Worm (Caenorhabditis elegans): ENCODE measurements around the gene K09E9.4.

The K09E9.4 gene

DNA sequence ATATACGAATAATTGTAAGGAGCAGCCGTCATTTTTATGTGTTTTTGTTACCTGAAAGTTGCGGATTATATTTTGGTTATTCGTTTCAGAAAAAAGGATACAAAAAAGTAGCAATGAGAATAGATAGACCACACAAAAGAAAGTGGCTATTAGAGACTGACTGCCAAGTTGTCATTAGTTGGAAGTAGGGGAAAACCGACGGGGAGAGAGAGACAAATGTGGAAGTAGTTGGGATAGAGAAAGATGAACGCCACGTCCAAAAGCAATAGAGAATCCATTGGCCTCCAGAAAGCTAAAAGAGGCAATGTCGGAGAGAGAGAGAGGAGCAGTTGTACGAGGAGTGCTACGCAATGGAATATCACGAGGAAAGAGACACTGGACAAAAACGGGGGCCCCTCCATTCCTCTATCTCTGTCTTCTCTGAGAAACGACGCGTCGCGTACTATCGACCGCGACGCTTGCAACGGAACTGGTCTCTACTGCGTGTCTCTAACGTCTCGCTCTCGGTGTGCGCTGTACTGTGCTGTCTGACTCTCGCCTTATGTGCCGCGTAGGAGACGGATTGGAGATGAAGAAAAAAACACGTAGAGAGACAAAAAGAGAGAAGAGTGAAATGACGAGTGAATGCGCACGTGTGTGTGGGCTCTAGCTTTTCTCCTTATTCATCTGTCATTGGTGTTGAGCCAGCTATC is 23.5 kb downstream of the K09E9.4 start, which contains the start of gene rab-14 (continued):
- 0 out of 2 replicates have a peak, but pooled peaks have one; percentile 29 for TF ChIP-seq T26A8.4 (GFP tag; IDR thresholded peaks at IDR 0.05)
- TF ChIP-seq hlh-30 (tag; optimal IDR thresholded peaks at IDR 0.05; ENCODE audit: insufficient read depth): peak; percentile 87
- peak; percentile 80 for TF ChIP-seq hlh-11 (tag; optimal IDR thresholded peaks at IDR 0.05)
- peak; percentile 55 for TF ChIP-seq nhr-11 (tag; optimal IDR thresholded peaks at IDR 0.05)
- TF ChIP-seq sdz-12 (GFP tag; optimal IDR thresholded peaks at IDR 0.05): no peak
- TF ChIP-seq lin-39 (tag; optimal IDR thresholded peaks at IDR 0.05): no peak
- TF ChIP-seq ces-1 (GFP tag; optimal IDR thresholded peaks at IDR 0.05): no peak
- peak; percentile 58 to 69 for TF ChIP-seq lsy-2 (tag; optimal IDR thresholded peaks at IDR 0.05)
- peak; percentile 56 for TF ChIP-seq set-16 (GFP tag; IDR thresholded peaks at IDR 0.05)
- TF ChIP-seq fkh-10 (GFP tag; optimal IDR thresholded peaks at IDR 0.05): peak; percentile 71
- no peak for TF ChIP-seq lir-3 (tag; optimal IDR thresholded peaks at IDR 0.05)
- TF ChIP-seq tra-1 (GFP tag; IDR thresholded peaks at IDR 0.05): no peak
- peak; percentile 24 for TF ChIP-seq nhr-28 (tag; optimal IDR thresholded peaks at IDR 0.05)

DNA sequence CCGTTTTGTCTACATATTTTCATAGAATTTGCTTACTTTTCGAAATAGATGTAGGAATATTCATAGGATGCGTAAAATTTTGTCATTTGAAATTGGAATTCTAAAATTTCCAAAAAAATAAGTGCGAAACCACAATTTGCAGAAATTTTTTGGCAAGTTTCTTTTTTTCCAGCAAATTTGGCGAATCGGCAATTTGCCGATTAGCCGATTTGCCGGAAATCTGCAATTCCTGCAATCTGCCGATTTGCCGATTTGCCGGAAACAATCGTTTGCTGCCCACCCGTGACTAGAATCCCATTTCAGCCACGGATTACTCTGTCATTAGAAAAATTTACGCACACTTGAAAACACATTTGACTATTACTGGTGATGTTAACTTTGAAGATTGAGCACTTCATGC is 26.0 kb downstream of the K09E9.4 start:
- TF ChIP-seq php-3 (GFP tag; IDR thresholded peaks at IDR 0.05) (0 out of 2 replicates have a peak, but pooled peaks have one; percentile 5), saeg-2 (GFP tag; IDR thresholded peaks at IDR 0.05) (no peak), gei-8 (GFP tag; optimal IDR thresholded peaks at IDR 0.05) (no peak), Y5F2A.4 (GFP tag; optimal IDR thresholded peaks at IDR 0.05) (no peak), ceh-28 (tag; optimal IDR thresholded peaks at IDR 0.05) (no peak), mes-2 (tag; optimal IDR thresholded peaks at IDR 0.05; ENCODE audit: poor library complexity, severe bottlenecking) (peak; percentile 24), nhr-111 (GFP tag; optimal IDR thresholded peaks at IDR 0.05) (no peak), egl-43 (GFP tag; IDR thresholded peaks at IDR 0.05) (peak; percentile 66), nhr-6 (tag; optimal IDR thresholded peaks at IDR 0.05) (no peak), T26A8.4 (GFP tag; IDR thresholded peaks at IDR 0.05) (peak; percentile 68; the same call in 1 of the 2 replicates), lim-7 (GFP tag; IDR thresholded peaks at IDR 0.05) (0 out of 2 replicates have a peak, but pooled peaks have one; percentile 20), mdl-1 (tag; optimal IDR thresholded peaks at IDR 0.05) (no peak), aha-1 (tag) (peak; percentile 74), zag-1 (tag; optimal IDR thresholded peaks at IDR 0.05) (no peak)

DNA sequence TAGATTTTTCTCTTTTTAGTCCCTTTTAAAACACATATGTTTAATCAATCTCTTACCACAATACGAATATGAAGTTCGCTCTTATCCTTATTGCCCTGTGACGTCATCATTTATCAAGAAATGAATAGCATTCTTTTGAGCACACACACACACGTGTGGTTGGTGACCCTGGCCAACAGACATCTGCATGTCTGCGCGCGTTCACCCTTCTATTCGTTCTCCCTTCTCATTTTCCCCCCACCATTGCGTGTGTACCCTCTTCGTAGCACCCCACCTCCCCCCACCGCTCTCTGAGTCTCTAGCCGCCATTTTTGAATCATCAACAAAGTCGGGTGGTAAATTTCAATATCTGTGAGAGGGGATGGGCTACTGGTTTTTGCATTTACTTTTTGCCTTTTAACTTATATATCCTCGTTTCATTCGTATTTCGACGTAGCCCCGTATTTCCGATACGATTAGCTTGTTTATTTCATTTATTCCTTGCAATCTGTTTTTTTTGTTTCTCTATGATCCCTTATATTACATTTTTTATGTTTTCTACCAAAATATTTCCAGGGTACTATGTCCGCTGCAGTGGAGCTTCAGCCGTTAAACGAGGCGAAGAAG is 29.6 kb downstream of the K09E9.4 start, which contains the start of gene ent-2:
Gene ent-2, plus strand, starts transcription at position 556 of the 606 bp plus-strand sequence.
- TF ChIP-seq zfp-2 (tag; optimal IDR thresholded peaks at IDR 0.05): no peak
- no peak for TF ChIP-seq Y5F2A.4 (GFP tag; optimal IDR thresholded peaks at IDR 0.05)
- TF ChIP-seq nhr-111 (GFP tag; optimal IDR thresholded peaks at IDR 0.05): no peak
- no peak for TF ChIP-seq R02D3.7 (tag; optimal IDR thresholded peaks at IDR 0.05)
- TF ChIP-seq vab-7 (GFP tag; IDR thresholded peaks at IDR 0.05): no peak
- TF ChIP-seq fkh-10 (GFP tag; optimal IDR thresholded peaks at IDR 0.05): peak; percentile 71
- no peak for TF ChIP-seq zag-1 (tag; optimal IDR thresholded peaks at IDR 0.05)
- TF ChIP-seq zip-11 (GFP tag; IDR thresholded peaks at IDR 0.05): no peak
- TF ChIP-seq ZK546.5 (tag; optimal IDR thresholded peaks at IDR 0.05): no peak
- no peak for TF ChIP-seq T20F7.1 (GFP tag; optimal IDR thresholded peaks at IDR 0.05)
- TF ChIP-seq hmg-1.1 (GFP tag; IDR thresholded peaks at IDR 0.05): peak; percentile 70
- no peak for TF ChIP-seq T26A8.4 (GFP tag; IDR thresholded peaks at IDR 0.05)
- TF ChIP-seq php-3 (GFP tag; IDR thresholded peaks at IDR 0.05): no peak
- TF ChIP-seq nhr-237 (tag; optimal IDR thresholded peaks at IDR 0.05): no peak
- no peak for TF ChIP-seq cey-2 (tag; optimal IDR thresholded peaks at IDR 0.05; ENCODE audit: borderline replicate concordance, insufficient read depth)
- no peak for TF ChIP-seq Y105C5A.15 (GFP tag; IDR thresholded peaks at IDR 0.05)
- peak; percentile 52 for TF ChIP-seq hlh-30 (tag; optimal IDR thresholded peaks at IDR 0.05; ENCODE audit: insufficient read depth)
- no peak for TF ChIP-seq daf-16 (GFP tag; optimal IDR thresholded peaks at IDR 0.05)
- no peak for TF ChIP-seq daf-16 (tag; optimal IDR thresholded peaks at IDR 0.05)
- TF ChIP-seq ceh-28 (tag; optimal IDR thresholded peaks at IDR 0.05): no peak
- no peak for TF ChIP-seq F49E8.2 (tag; optimal IDR thresholded peaks at IDR 0.05; ENCODE audit: borderline replicate concordance)
- TF ChIP-seq lin-15B (tag; optimal IDR thresholded peaks at IDR 0.05): no peak
- TF ChIP-seq hlh-11 (tag; optimal IDR thresholded peaks at IDR 0.05): no peak
- no peak for TF ChIP-seq nhr-48 (tag; optimal IDR thresholded peaks at IDR 0.05)
- TF ChIP-seq nhr-42 (GFP tag; IDR thresholded peaks at IDR 0.05): no peak
- no peak for TF ChIP-seq nhr-77 (tag; optimal IDR thresholded peaks at IDR 0.05)
- no peak for TF ChIP-seq snpc-1.2 (GFP tag; IDR thresholded peaks at IDR 0.05)
- no peak for TF ChIP-seq ceh-82 (tag; optimal IDR thresholded peaks at IDR 0.05)
- TF ChIP-seq ctbp-1 (GFP tag; IDR thresholded peaks at IDR 0.05): no peak
